Worm (Caenorhabditis elegans) whole organism, L3 larva: Measurements from ENCODE around the gene rbx-1.

Experiments
- elt-3 ChIP-seq, 3 experiments: fragments of 150-350 bp in 1 of 3; sonication (generic microtip) in 2 of 3; optimal IDR thresholded peaks; 2 replicates in 2 of 3; 4 replicates in 1 of 3; lab custom pipeline; 2014 to 2017; ENCODE audit warnings: missing biosample characterization in 3 of 3, missing genetic modification characterization in 3 of 3
- nhr-23 ChIP-seq: fragments of 150-350 bp; optimal IDR thresholded peaks from 2 replicates; lab custom pipeline; 2014; ENCODE audit warnings: missing biosample characterization, missing genetic modification reagents, missing genetic modification characterization
- nhr-237 ChIP-seq: fragments of 150-350 bp; optimal IDR thresholded peaks from 2 replicates; lab custom pipeline; 2014; ENCODE audit warnings: missing biosample characterization, missing genetic modification characterization
- nhr-76 ChIP-seq: fragments of 150-350 bp; sonication (generic microtip); optimal IDR thresholded peaks from 5 replicates; lab custom pipeline; 2014; ENCODE audit warnings: missing biosample characterization, missing genetic modification characterization
- skn-1 ChIP-seq: fragments of 150-350 bp; optimal IDR thresholded peaks from 2 replicates; lab custom pipeline; 2014; ENCODE audit warnings: missing biosample characterization, missing genetic modification characterization
- ztf-11 ChIP-seq: fragments of 150-350 bp; optimal IDR thresholded peaks from 2 replicates; lab custom pipeline; 2014; ENCODE audit warnings: missing biosample characterization, missing genetic modification characterization

DNA sequence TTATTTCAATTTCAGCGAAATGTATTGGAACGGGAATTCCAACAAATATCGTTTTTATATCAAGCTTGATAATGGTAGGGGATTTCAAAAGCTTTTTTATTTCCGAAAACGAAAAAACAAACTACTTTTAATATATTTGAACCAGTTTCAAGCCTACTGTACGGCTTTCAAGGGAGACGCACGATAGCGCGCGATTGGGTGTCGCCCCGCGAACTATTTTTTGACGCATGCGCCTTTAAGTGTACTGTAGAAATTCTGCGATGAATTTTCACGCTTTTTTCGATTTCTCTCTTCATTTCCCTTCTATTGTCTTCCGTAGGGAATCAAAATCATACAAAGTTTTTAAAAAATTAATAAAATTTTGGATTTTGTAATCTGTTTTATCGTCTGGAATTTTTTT, 13.2 kb upstream of the rbx-1 start:
- TF ChIP-seq nhr-23 (tag; lab: Kevin White, UChicago) (no peak), nhr-76 (no peak), skn-1 (tag; lab: Kevin White, UChicago) (no peak), elt-3 (tag; optimal IDR thresholded peaks at IDR 0.05; lab: Kevin White, UChicago) (no peak), nhr-237 (tag; lab: Kevin White, UChicago) (no peak), ztf-11 (tag; lab: Kevin White, UChicago) (no peak)
